Fruit fly (Drosophila melanogaster) whole organism, embryonic: ENCODE data around the gene Utx.

Experiments used
- Asciz ChIP-seq: fragments of 200-800 bp; sonication (Bioruptor generic); optimal IDR thresholded peaks from 2 replicates; lab custom pipeline; 2017; ENCODE audit warnings: missing biosample characterization, mild to moderate bottlenecking, missing genetic modification characterization, missing genetic modification reagents
- B-H2 ChIP-seq: fragments of 200-800 bp; sonication (Bioruptor generic); optimal IDR thresholded peaks from 2 replicates; lab custom pipeline; 2018; ENCODE audit warnings: missing biosample characterization, mild to moderate bottlenecking, missing genetic modification characterization
- Bgb ChIP-seq: fragments of 200-800 bp; sonication (Bioruptor generic); IDR thresholded peaks from 2 replicates; pipeline ENCODE4 v1.3.6; 2022; ENCODE audit warnings: missing biosample characterization, missing genetic modification characterization; ENCODE audit not compliant: partially characterized antibody
- BtbVII ChIP-seq: fragments of 200-800 bp; sonication (Bioruptor generic); optimal IDR thresholded peaks from 3 replicates; lab custom pipeline; 2017; ENCODE audit warnings: missing biosample characterization, mild to moderate bottlenecking, missing genetic modification characterization
- CG11695 ChIP-seq: fragments of 200-800 bp; sonication (Bioruptor generic); IDR thresholded peaks from 3 replicates; pipeline ENCODE4 v1.3.6; 2022; ENCODE audit warnings: missing biosample characterization, missing genetic modification characterization
- CG12391 ChIP-seq: fragments of 200-800 bp; sonication (Bioruptor generic); optimal IDR thresholded peaks from 3 replicates; lab custom pipeline; 2018; ENCODE audit warnings: missing biosample characterization, mild to moderate bottlenecking, missing genetic modification characterization, moderate library complexity
- CG14441 ChIP-seq: fragments of 200-800 bp; sonication (Bioruptor generic); IDR thresholded peaks from 2 replicates; pipeline ENCODE4 v1.3.6; 2022; ENCODE audit warnings: missing biosample characterization, missing genetic modification characterization
- CG15269 ChIP-seq: fragments of 200-800 bp; sonication (Bioruptor generic); optimal IDR thresholded peaks from 2 replicates; lab custom pipeline; 2018; ENCODE audit warnings: missing biosample characterization, mild to moderate bottlenecking, missing genetic modification characterization, moderate library complexity
- CG17385 ChIP-seq: fragments of 200-800 bp; sonication (Bioruptor generic); optimal IDR thresholded peaks from 3 replicates; lab custom pipeline; 2018; ENCODE audit warnings: missing biosample characterization, mild to moderate bottlenecking, missing genetic modification characterization
- CG3281 ChIP-seq: fragments of 200-800 bp; sonication (Bioruptor generic); optimal IDR thresholded peaks from 3 replicates; lab custom pipeline; 2017; ENCODE audit warnings: missing biosample characterization, mild to moderate bottlenecking, missing genetic modification characterization
- CG34376 ChIP-seq: fragments of 200-800 bp; sonication (Bioruptor generic); optimal IDR thresholded peaks from 2 replicates; lab custom pipeline; 2018; ENCODE audit warnings: missing biosample characterization, mild to moderate bottlenecking, missing genetic modification characterization
- CG4617 ChIP-seq: fragments of 200-800 bp; sonication (Bioruptor generic); optimal IDR thresholded peaks from 3 replicates; lab custom pipeline; 2016; ENCODE audit warnings: missing biosample characterization, missing genetic modification characterization, borderline replicate concordance
- CG6683 ChIP-seq: fragments of 200-800 bp; sonication (Bioruptor generic); optimal IDR thresholded peaks from 2 replicates; lab custom pipeline; 2017; ENCODE audit warnings: missing biosample characterization, mild to moderate bottlenecking, missing genetic modification characterization, missing genetic modification reagents
- CG6765 ChIP-seq: fragments of 200-800 bp; sonication (Bioruptor generic); optimal IDR thresholded peaks from 3 replicates; lab custom pipeline; 2017; ENCODE audit warnings: missing biosample characterization, mild to moderate bottlenecking, missing genetic modification characterization
- CG6791 ChIP-seq: fragments of 200-800 bp; sonication (Bioruptor generic); IDR thresholded peaks from 3 replicates; pipeline ENCODE4 v1.3.6; 2022; ENCODE audit warnings: missing biosample characterization, missing genetic modification characterization; ENCODE audit not compliant: partially characterized antibody
- CG7745 ChIP-seq: fragments of 200-800 bp; sonication (Bioruptor generic); optimal IDR thresholded peaks from 2 replicates; lab custom pipeline; 2018; ENCODE audit warnings: missing biosample characterization, mild to moderate bottlenecking, missing genetic modification characterization, moderate library complexity
- CTCF ChIP-seq: fragments of 200-800 bp; sonication (Bioruptor generic); optimal IDR thresholded peaks from 2 replicates; lab custom pipeline; 2017; ENCODE audit warnings: missing biosample characterization, mild to moderate bottlenecking, missing genetic modification characterization, moderate library complexity
- D ChIP-seq, 2 experiments: fragments of 200-800 bp in 1 of 2; fragments of >200 bp in 1 of 2; sonication (Bioruptor generic) in 1 of 2; optimal IDR thresholded peaks; 2 replicates in 1 of 2; 3 replicates in 1 of 2; lab custom pipeline; 2017; ENCODE audit warnings: mild to moderate bottlenecking in 1 of 2, missing biosample characterization in 1 of 2, missing genetic modification characterization in 1 of 2, missing genetic modification reagents in 1 of 2
- Dref ChIP-seq: fragments of 200-800 bp; sonication (Bioruptor generic); IDR thresholded peaks from 2 replicates; pipeline ENCODE4 v1.3.6; 2022; ENCODE audit warnings: missing biosample characterization, missing genetic modification characterization
- Fer1 ChIP-seq: fragments of 200-800 bp; sonication (Bioruptor generic); optimal IDR thresholded peaks from 2 replicates; lab custom pipeline; 2017; ENCODE audit warnings: missing biosample characterization, mild to moderate bottlenecking, missing genetic modification characterization
- H2.0 ChIP-seq: fragments of 200-800 bp; sonication (Bioruptor generic); IDR thresholded peaks from 2 replicates; pipeline ENCODE4 v1.3.6; 2022; ENCODE audit warnings: missing biosample characterization, missing genetic modification characterization
- Hand ChIP-seq: fragments of 200-800 bp; sonication (Bioruptor generic); optimal IDR thresholded peaks from 2 replicates; lab custom pipeline; 2017; ENCODE audit warnings: mild to moderate bottlenecking, missing biosample characterization, missing genetic modification reagents, missing genetic modification characterization
- HmgD ChIP-seq: fragments of 200-800 bp; sonication (Bioruptor generic); optimal IDR thresholded peaks from 3 replicates; lab custom pipeline; 2016; ENCODE audit warnings: missing biosample characterization, missing genetic modification characterization
- NC2α ChIP-seq: fragments of 200-800 bp; sonication (Bioruptor generic); optimal IDR thresholded peaks from 2 replicates; lab custom pipeline; 2016; ENCODE audit warnings: missing biosample characterization, missing genetic modification characterization
- Nf-YB ChIP-seq: fragments of 200-800 bp; sonication (Bioruptor generic); optimal IDR thresholded peaks from 3 replicates; lab custom pipeline; 2019; ENCODE audit warnings: missing biosample characterization, mild to moderate bottlenecking, missing genetic modification characterization, moderate library complexity
- NfI ChIP-seq: fragments of 200-800 bp; sonication (Bioruptor generic); optimal IDR thresholded peaks from 3 replicates; lab custom pipeline; 2018; ENCODE audit warnings: missing biosample characterization, mild to moderate bottlenecking, missing genetic modification characterization, moderate library complexity
- Opbp ChIP-seq: fragments of 200-800 bp; sonication (Bioruptor generic); IDR thresholded peaks from 3 replicates; pipeline ENCODE4 v1.3.6; 2022; ENCODE audit warnings: missing biosample characterization, missing genetic modification characterization; ENCODE audit not compliant: partially characterized antibody
- Tbp ChIP-seq: fragments of >200 bp; optimal IDR thresholded peaks from 2 replicates; lab custom pipeline; 2018; ENCODE audit warnings: missing biosample characterization, missing genetic modification characterization
- Vsx1 ChIP-seq: fragments of 200-800 bp; sonication (Bioruptor generic); optimal IDR thresholded peaks from 2 replicates; lab custom pipeline; 2017; ENCODE audit warnings: missing biosample characterization, mild to moderate bottlenecking, missing genetic modification characterization, missing genetic modification reagents
- al ChIP-seq: fragments of 200-800 bp; sonication (Bioruptor generic); IDR thresholded peaks from 2 replicates; pipeline ENCODE4 v1.3.6; 2022; ENCODE audit warnings: missing biosample characterization, missing genetic modification characterization
- ara ChIP-seq: fragments of 200-800 bp; sonication (Bioruptor generic); IDR thresholded peaks from 2 replicates; pipeline ENCODE4 v1.3.6; 2022; ENCODE audit warnings: missing biosample characterization, missing genetic modification characterization
- az2 ChIP-seq: fragments of 200-800 bp; sonication (Bioruptor generic); optimal IDR thresholded peaks from 3 replicates; lab custom pipeline; 2016; ENCODE audit warnings: missing biosample characterization, missing genetic modification characterization
- dmrt11E ChIP-seq: fragments of 200-800 bp; sonication (Bioruptor generic); optimal IDR thresholded peaks from 3 replicates; lab custom pipeline; 2018; ENCODE audit warnings: missing biosample characterization, mild to moderate bottlenecking, missing genetic modification characterization, moderate library complexity
- esg ChIP-seq: fragments of 200-800 bp; sonication (Bioruptor generic); conservative IDR thresholded peaks from 2 replicates; pipeline ENCODE4 v1.3.6; 2022; ENCODE audit warnings: missing biosample characterization, missing genetic modification characterization
- fd102C ChIP-seq: fragments of 200-800 bp; sonication (Bioruptor generic); optimal IDR thresholded peaks from 2 replicates; lab custom pipeline; 2018; ENCODE audit warnings: missing biosample characterization, mild to moderate bottlenecking, missing genetic modification characterization, moderate library complexity
- ftz-f1 ChIP-seq: fragments of 200-800 bp; sonication (Bioruptor generic); optimal IDR thresholded peaks from 2 replicates; lab custom pipeline; 2016; ENCODE audit warnings: missing biosample characterization, missing genetic modification characterization
- gt ChIP-seq: fragments of 200-800 bp; sonication (Bioruptor generic); IDR thresholded peaks from 2 replicates; pipeline ENCODE4 v1.3.6; 2022; ENCODE audit warnings: missing biosample characterization, missing genetic modification characterization
- kah ChIP-seq: fragments of 200-800 bp; sonication (Bioruptor generic); optimal IDR thresholded peaks from 2 replicates; lab custom pipeline; 2018; ENCODE audit warnings: missing biosample characterization, mild to moderate bottlenecking, missing genetic modification characterization
- lola ChIP-seq, 3 experiments: fragments of >200 bp in 2 of 3; fragments of 200-800 bp in 1 of 3; sonication (Bioruptor generic) in 1 of 3; optimal IDR thresholded peaks; 2 replicates each; lab custom pipeline; 2017 to 2019; ENCODE audit warnings: missing biosample characterization in 3 of 3, missing genetic modification characterization in 3 of 3, mild to moderate bottlenecking in 1 of 3, moderate library complexity in 1 of 3
- mam ChIP-seq: fragments of 200-800 bp; sonication (Bioruptor generic); optimal IDR thresholded peaks from 3 replicates; lab custom pipeline; 2016; ENCODE audit warnings: missing biosample characterization, missing genetic modification characterization
- prd ChIP-seq, 3 experiments: fragments of >200 bp in 2 of 3; fragments of 200-800 bp in 1 of 3; sonication (Bioruptor generic) in 1 of 3; optimal IDR thresholded peaks in 2 of 3; IDR thresholded peaks in 1 of 3; 2 replicates in 2 of 3; 3 replicates in 1 of 3; pipeline versions ENCODE4 v1.3.6 to Lab custom; 2017 to 2022; ENCODE audit warnings: missing biosample characterization in 1 of 3, missing genetic modification characterization in 1 of 3
- row ChIP-seq: fragments of 200-800 bp; sonication (Bioruptor generic); IDR thresholded peaks from 3 replicates; pipeline ENCODE4 v1.3.6; 2022; ENCODE audit warnings: missing biosample characterization, missing genetic modification characterization
- sc ChIP-seq, 3 experiments: fragments of >200 bp in 2 of 3; fragments of 200-800 bp in 1 of 3; sonication (Bioruptor generic) in 1 of 3; optimal IDR thresholded peaks; 2 replicates in 2 of 3; 3 replicates in 1 of 3; lab custom pipeline; 2017; ENCODE audit warnings: mild to moderate bottlenecking in 1 of 3, missing biosample characterization in 1 of 3, missing genetic modification characterization in 1 of 3, missing genetic modification reagents in 1 of 3
- scrt ChIP-seq: fragments of 200-800 bp; sonication (Bioruptor generic); optimal IDR thresholded peaks from 2 replicates; lab custom pipeline; 2018; ENCODE audit warnings: missing biosample characterization, mild to moderate bottlenecking, missing genetic modification characterization, moderate library complexity
- slou ChIP-seq: fragments of 200-800 bp; sonication (Bioruptor generic); optimal IDR thresholded peaks from 3 replicates; lab custom pipeline; 2016; ENCODE audit warnings: missing biosample characterization, missing genetic modification characterization
- sna ChIP-seq: fragments of 200-800 bp; sonication (Bioruptor generic); IDR thresholded peaks from 2 replicates; pipeline ENCODE4 v1.3.6; 2022; ENCODE audit warnings: missing biosample characterization, missing genetic modification characterization; ENCODE audit not compliant: partially characterized antibody
- usp ChIP-seq: fragments of >200 bp; optimal IDR thresholded peaks from 2 replicates; lab custom pipeline; 2017; ENCODE audit warnings: missing biosample characterization, missing genetic modification characterization

Utx gene

dm6 chr2L:10260750-10261493 is 17.7 kb downstream of the Utx start, which contains the start of gene Pten (continued):
- peak; percentile 73; the same call in 1 of the 3 replicates for TF ChIP-seq CG11695 (GFP tag; lab: Robert Waterston, UW)
- TF ChIP-seq CG34376 (GFP tag; lab: Kevin White, UChicago): peak; percentile 35
- no peak for TF ChIP-seq Asciz (GFP tag; lab: Kevin White, UChicago)
- TF ChIP-seq CG6765 (GFP tag; lab: Kevin White, UChicago): peak; percentile 37
- TF ChIP-seq CG15269 (tag; lab: Kevin White, UChicago): no peak
- TF ChIP-seq prd (optimal IDR thresholded peaks at IDR 0.05; lab: Kevin White, UChicago): no peak
- TF ChIP-seq prd (GFP tag; IDR thresholded peaks at IDR 0.05; lab: Robert Waterston, UW): peak; percentile 70; the same call in 1 of the 3 replicates
- peak; percentile 62 for TF ChIP-seq az2 (GFP tag; lab: Kevin White, UChicago)
- TF ChIP-seq usp (GFP tag; lab: Kevin White, UChicago): no peak
- no peak for TF ChIP-seq Tbp (GFP tag; lab: Kevin White, UChicago)
- peak; percentile 74 for TF ChIP-seq mam (GFP tag; lab: Kevin White, UChicago)
- TF ChIP-seq NfI: peak; percentile 64
- TF ChIP-seq CG17385: peak; percentile 44
- TF ChIP-seq sc (optimal IDR thresholded peaks at IDR 0.05; lab: Kevin White, UChicago): no peak
- peak; percentile 9 for TF ChIP-seq sc (GFP tag; optimal IDR thresholded peaks at IDR 0.05; lab: Kevin White, UChicago)
- peak; percentile 79; the same call in 1 of the 2 replicates for TF ChIP-seq sna (GFP tag; lab: Robert Waterston, UW)
- no peak for TF ChIP-seq CG6683
- TF ChIP-seq CG14441: no peak
- no peak for TF ChIP-seq Nf-YB
- TF ChIP-seq ftz-f1 (GFP tag; lab: Kevin White, UChicago): no peak
- TF ChIP-seq H2.0 (GFP tag; lab: Robert Waterston, UW): no peak; the same call in 1 of the 2 replicates
- TF ChIP-seq lola (GFP tag; optimal IDR thresholded peaks at IDR 0.05; lab: Kevin White, UChicago): peak in 1 of 3 experiments; percentile 84
- TF ChIP-seq Fer1 (GFP tag; lab: Kevin White, UChicago): peak; percentile 55
- TF ChIP-seq ara (GFP tag; lab: Robert Waterston, UW): no peak
- no peak for TF ChIP-seq HmgD (GFP tag; lab: Kevin White, UChicago)
- TF ChIP-seq gt (GFP tag; lab: Robert Waterston, UW): no peak
- peak; percentile 80 for TF ChIP-seq scrt (GFP tag; lab: Kevin White, UChicago)
- TF ChIP-seq NC2α: peak; percentile 31
- peak; percentile 38 for TF ChIP-seq BtbVII (GFP tag; lab: Kevin White, UChicago)
- peak; percentile 91; the same call in 2 of the 3 replicates for TF ChIP-seq Opbp (GFP tag; lab: Robert Waterston, UW)
- TF ChIP-seq CG4617 (GFP tag; lab: Kevin White, UChicago): peak; percentile 70
- peak; percentile 93 for TF ChIP-seq CG6791 (GFP tag; lab: Robert Waterston, UW)
- no peak for TF ChIP-seq Vsx1 (GFP tag; lab: Kevin White, UChicago)
- TF ChIP-seq B-H2: peak; percentile 30
- TF ChIP-seq CG12391 (tag; lab: Kevin White, UChicago): peak; percentile 75
- peak; percentile 87 for TF ChIP-seq row
- TF ChIP-seq Bgb: peak; percentile 91
- TF ChIP-seq Hand (GFP tag; lab: Kevin White, UChicago): no peak
- TF ChIP-seq CTCF (GFP tag; lab: Kevin White, UChicago): peak; percentile 4
- TF ChIP-seq Dref (GFP tag; lab: Robert Waterston, UW): peak; percentile 97
- peak; percentile 83 for TF ChIP-seq kah (GFP tag; lab: Kevin White, UChicago)
- peak; percentile 63 for TF ChIP-seq slou (GFP tag; lab: Kevin White, UChicago)
- no peak for TF ChIP-seq D (optimal IDR thresholded peaks at IDR 0.05; lab: Kevin White, UChicago)
- peak; percentile 65 for TF ChIP-seq D (GFP tag; optimal IDR thresholded peaks at IDR 0.05; lab: Kevin White, UChicago)
- no peak for TF ChIP-seq CG7745
- TF ChIP-seq al: no peak; the same call in 1 of the 2 replicates
- 0 out of 2 replicates have a peak, but pooled peaks have one; percentile 50 for TF ChIP-seq esg (GFP tag; lab: Robert Waterston, UW)
- TF ChIP-seq CG3281 (GFP tag; lab: Kevin White, UChicago): peak; percentile 59
- TF ChIP-seq dmrt11E (tag; lab: Kevin White, UChicago): peak; percentile 68
- TF ChIP-seq fd102C (GFP tag; lab: Kevin White, UChicago): peak; percentile 44
